Fruit fly (Drosophila melanogaster) whole organism, embryonic: ENCODE measurements around the gene ida.

Source experiments
- Asciz ChIP-seq: fragments of 200-800 bp; sonication (Bioruptor generic); optimal IDR thresholded peaks from 2 replicates; lab custom pipeline; 2017; ENCODE audit warnings: missing biosample characterization, mild to moderate bottlenecking, missing genetic modification characterization, missing genetic modification reagents
- Atf-2 ChIP-seq: fragments of 200-800 bp; sonication (Bioruptor generic); optimal IDR thresholded peaks from 2 replicates; lab custom pipeline; 2016; ENCODE audit warnings: missing biosample characterization, missing genetic modification characterization
- CG10565 ChIP-seq: fragments of 200-800 bp; sonication (Bioruptor generic); optimal IDR thresholded peaks from 3 replicates; lab custom pipeline; 2016; ENCODE audit warnings: missing biosample characterization, mild to moderate bottlenecking, missing genetic modification characterization
- CG10959 ChIP-seq: fragments of 200-800 bp; sonication (Bioruptor generic); IDR thresholded peaks from 2 replicates; pipeline ENCODE4 v1.3.6; 2022; ENCODE audit warnings: missing biosample characterization, missing genetic modification characterization
- CG11560 ChIP-seq: fragments of 200-800 bp; sonication (Bioruptor generic); IDR thresholded peaks from 3 replicates; pipeline ENCODE4 v1.3.6; 2022; ENCODE audit warnings: missing biosample characterization, missing genetic modification characterization
- CG12236 ChIP-seq: fragments of 200-800 bp; sonication (Bioruptor generic); optimal IDR thresholded peaks from 2 replicates; lab custom pipeline; 2016; ENCODE audit warnings: missing biosample characterization, missing genetic modification characterization
- CG13123 ChIP-seq: fragments of 200-800 bp; sonication (Bioruptor generic); optimal IDR thresholded peaks from 2 replicates; lab custom pipeline; 2016; ENCODE audit warnings: missing biosample characterization, missing genetic modification characterization
- CG14050 ChIP-seq: fragments of 200-800 bp; sonication (Bioruptor generic); IDR thresholded peaks from 3 replicates; pipeline ENCODE4 v1.3.6; 2022; ENCODE audit warnings: missing biosample characterization, missing genetic modification characterization
- CG1529 ChIP-seq: fragments of 200-800 bp; sonication (Bioruptor generic); optimal IDR thresholded peaks from 3 replicates; lab custom pipeline; 2018; ENCODE audit warnings: missing biosample characterization, missing genetic modification characterization
- CG15514 ChIP-seq: fragments of 200-800 bp; sonication (Bioruptor generic); optimal IDR thresholded peaks from 3 replicates; lab custom pipeline; 2017; ENCODE audit warnings: missing biosample characterization, missing genetic modification characterization, mild to moderate bottlenecking, moderate library complexity, missing genetic modification reagents
- CG16813 ChIP-seq: fragments of 200-800 bp; sonication (Bioruptor generic); IDR thresholded peaks from 3 replicates; pipeline ENCODE4 v1.3.6; 2022; ENCODE audit warnings: missing biosample characterization, missing genetic modification characterization; ENCODE audit not compliant: partially characterized antibody
- CG2120 ChIP-seq: fragments of 200-800 bp; sonication (Bioruptor generic); optimal IDR thresholded peaks from 3 replicates; lab custom pipeline; 2016; ENCODE audit warnings: missing biosample characterization, missing genetic modification characterization
- CG2889 ChIP-seq: fragments of 200-800 bp; sonication (Bioruptor generic); IDR thresholded peaks from 3 replicates; pipeline ENCODE4 v1.3.6; 2022; ENCODE audit warnings: missing biosample characterization, missing genetic modification characterization
- CG32772 ChIP-seq: fragments of 200-800 bp; sonication (Bioruptor generic); IDR thresholded peaks from 2 replicates; pipeline ENCODE4 v1.3.6; 2022; ENCODE audit warnings: missing biosample characterization, missing genetic modification characterization
- CG34376 ChIP-seq: fragments of 200-800 bp; sonication (Bioruptor generic); optimal IDR thresholded peaks from 2 replicates; lab custom pipeline; 2018; ENCODE audit warnings: missing biosample characterization, mild to moderate bottlenecking, missing genetic modification characterization
- CG6272 ChIP-seq: fragments of 200-800 bp; sonication (Bioruptor generic); IDR thresholded peaks from 2 replicates; pipeline ENCODE4 v1.3.6; 2022; ENCODE audit warnings: missing biosample characterization, missing genetic modification characterization
- CG6813 ChIP-seq: fragments of 200-800 bp; sonication (Bioruptor generic); optimal IDR thresholded peaks from 2 replicates; lab custom pipeline; 2017; ENCODE audit warnings: missing biosample characterization, missing genetic modification characterization, mild to moderate bottlenecking, moderate library complexity, missing genetic modification reagents
- CG7745 ChIP-seq: fragments of 200-800 bp; sonication (Bioruptor generic); optimal IDR thresholded peaks from 2 replicates; lab custom pipeline; 2018; ENCODE audit warnings: missing biosample characterization, mild to moderate bottlenecking, missing genetic modification characterization, moderate library complexity
- CG7839 ChIP-seq: fragments of 200-800 bp; sonication (Bioruptor generic); optimal IDR thresholded peaks from 3 replicates; lab custom pipeline; 2018; ENCODE audit warnings: missing biosample characterization, mild to moderate bottlenecking, missing genetic modification characterization, moderate library complexity
- CG8924 ChIP-seq: fragments of 200-800 bp; optimal IDR thresholded peaks from 3 replicates; lab custom pipeline; 2019; ENCODE audit warnings: missing biosample characterization, mild to moderate bottlenecking, missing genetic modification characterization, moderate library complexity
- CG9797 ChIP-seq: fragments of 200-800 bp; sonication (Bioruptor generic); optimal IDR thresholded peaks from 3 replicates; lab custom pipeline; 2018; ENCODE audit warnings: missing biosample characterization, mild to moderate bottlenecking, missing genetic modification characterization
- CrebB ChIP-seq: fragments of 200-800 bp; sonication (Bioruptor generic); optimal IDR thresholded peaks from 3 replicates; lab custom pipeline; 2018; ENCODE audit warnings: missing biosample characterization, mild to moderate bottlenecking, missing genetic modification characterization
- Elba2 ChIP-seq: fragments of 200-800 bp; sonication (Bioruptor generic); optimal IDR thresholded peaks from 3 replicates; lab custom pipeline; 2016; ENCODE audit warnings: missing biosample characterization, missing genetic modification characterization
- Gsc ChIP-seq: fragments of 200-800 bp; sonication (Bioruptor generic); IDR thresholded peaks from 2 replicates; pipeline ENCODE4 v1.3.6; 2022; ENCODE audit warnings: missing biosample characterization, missing genetic modification characterization
- Mad ChIP-seq: fragments of 200-800 bp; sonication (Bioruptor generic); optimal IDR thresholded peaks from 2 replicates; lab custom pipeline; 2016; ENCODE audit warnings: missing biosample characterization, missing genetic modification characterization
- Pdp1 ChIP-seq, 2 experiments: fragments of 200-800 bp; sonication (Bioruptor generic); optimal IDR thresholded peaks; 3 replicates each; lab custom pipeline; 2016; ENCODE audit warnings: missing biosample characterization in 2 of 2, missing genetic modification characterization in 2 of 2, mild to moderate bottlenecking in 1 of 2, moderate library complexity in 1 of 2
- Sin3A ChIP-seq: fragments of >200 bp; optimal IDR thresholded peaks from 2 replicates; lab custom pipeline; 2018
- Spps ChIP-seq: fragments of 200-800 bp; sonication (Bioruptor generic); optimal IDR thresholded peaks from 2 replicates; lab custom pipeline; 2018; ENCODE audit warnings: missing biosample characterization, mild to moderate bottlenecking, missing genetic modification characterization
- Stat92E ChIP-seq, 3 experiments: fragments of >200 bp in 2 of 3; fragments of 200-800 bp in 1 of 3; sonication (Bioruptor generic) in 1 of 3; optimal IDR thresholded peaks; 2 replicates each; lab custom pipeline; 2017 to 2019; ENCODE audit warnings: missing biosample characterization in 3 of 3, missing genetic modification characterization in 3 of 3, mild to moderate bottlenecking in 1 of 3, moderate library complexity in 1 of 3
- Vsx1 ChIP-seq: fragments of 200-800 bp; sonication (Bioruptor generic); optimal IDR thresholded peaks from 2 replicates; lab custom pipeline; 2017; ENCODE audit warnings: missing biosample characterization, mild to moderate bottlenecking, missing genetic modification characterization, missing genetic modification reagents
- ac ChIP-seq: fragments of 200-800 bp; sonication (Bioruptor generic); optimal IDR thresholded peaks from 3 replicates; lab custom pipeline; 2017; ENCODE audit warnings: missing biosample characterization, mild to moderate bottlenecking, missing genetic modification characterization
- cad ChIP-seq: fragments of >200 bp; optimal IDR thresholded peaks from 2 replicates; lab custom pipeline; 2017; ENCODE audit warnings: missing biosample characterization, missing genetic modification characterization
- chinmo ChIP-seq: fragments of 200-800 bp; sonication (Bioruptor generic); IDR thresholded peaks from 4 replicates; pipeline ENCODE4 v1.3.6; 2022; ENCODE audit warnings: missing biosample characterization, missing genetic modification characterization; ENCODE audit not compliant: partially characterized antibody
- ftz-f1 ChIP-seq: fragments of 200-800 bp; sonication (Bioruptor generic); optimal IDR thresholded peaks from 2 replicates; lab custom pipeline; 2016; ENCODE audit warnings: missing biosample characterization, missing genetic modification characterization
- grn ChIP-seq: fragments of 200-800 bp; sonication (Bioruptor generic); optimal IDR thresholded peaks from 3 replicates; lab custom pipeline; 2017; ENCODE audit warnings: missing biosample characterization, missing genetic modification characterization
- ham ChIP-seq: fragments of 200-800 bp; sonication (Bioruptor generic); IDR thresholded peaks from 2 replicates; pipeline ENCODE4 v1.3.6; 2022; ENCODE audit warnings: missing biosample characterization, missing genetic modification characterization
- her ChIP-seq: fragments of 200-800 bp; sonication (Bioruptor generic); optimal IDR thresholded peaks from 2 replicates; lab custom pipeline; 2016; ENCODE audit warnings: missing biosample characterization, missing genetic modification characterization
- jumu ChIP-seq: fragments of 200-800 bp; sonication (Bioruptor generic); optimal IDR thresholded peaks from 3 replicates; lab custom pipeline; 2016; ENCODE audit warnings: missing biosample characterization, missing genetic modification characterization
- lov ChIP-seq, 2 experiments: fragments of 200-800 bp in 1 of 2; fragments of >200 bp in 1 of 2; sonication (Bioruptor generic) in 1 of 2; IDR thresholded peaks in 1 of 2; optimal IDR thresholded peaks in 1 of 2; 2 replicates in 1 of 2; 3 replicates in 1 of 2; pipeline versions ENCODE4 v1.3.6 to Lab custom; 2017 to 2022; ENCODE audit warnings: missing biosample characterization in 1 of 2, missing genetic modification characterization in 1 of 2
- nom ChIP-seq: fragments of 200-800 bp; sonication (Bioruptor generic); optimal IDR thresholded peaks from 2 replicates; lab custom pipeline; 2017; ENCODE audit warnings: missing biosample characterization, missing genetic modification characterization, mild to moderate bottlenecking, moderate library complexity, missing genetic modification reagents
- onecut ChIP-seq: fragments of 200-800 bp; sonication (Bioruptor generic); IDR thresholded peaks from 2 replicates; pipeline ENCODE4 v1.3.6; 2022; ENCODE audit warnings: missing biosample characterization, missing genetic modification characterization
- peb ChIP-seq: fragments of 200-800 bp; sonication (Bioruptor generic); IDR thresholded peaks from 2 replicates; pipeline ENCODE4 v1.3.6; 2022; ENCODE audit warnings: missing biosample characterization, missing genetic modification characterization
- pnt ChIP-seq: fragments of 200-800 bp; sonication (Bioruptor generic); optimal IDR thresholded peaks from 3 replicates; lab custom pipeline; 2016; ENCODE audit warnings: missing biosample characterization, missing genetic modification characterization
- sc ChIP-seq, 3 experiments: fragments of >200 bp in 2 of 3; fragments of 200-800 bp in 1 of 3; sonication (Bioruptor generic) in 1 of 3; optimal IDR thresholded peaks; 2 replicates in 2 of 3; 3 replicates in 1 of 3; lab custom pipeline; 2017; ENCODE audit warnings: mild to moderate bottlenecking in 1 of 3, missing biosample characterization in 1 of 3, missing genetic modification characterization in 1 of 3, missing genetic modification reagents in 1 of 3
- scrt ChIP-seq: fragments of 200-800 bp; sonication (Bioruptor generic); optimal IDR thresholded peaks from 2 replicates; lab custom pipeline; 2018; ENCODE audit warnings: missing biosample characterization, mild to moderate bottlenecking, missing genetic modification characterization, moderate library complexity
- shn ChIP-seq: fragments of 200-800 bp; sonication (Bioruptor generic); optimal IDR thresholded peaks from 3 replicates; lab custom pipeline; 2016; ENCODE audit warnings: missing biosample characterization, missing genetic modification characterization
- stwl ChIP-seq: fragments of 200-800 bp; sonication (Bioruptor generic); optimal IDR thresholded peaks from 3 replicates; lab custom pipeline; 2018; ENCODE audit warnings: missing biosample characterization, mild to moderate bottlenecking, missing genetic modification characterization, moderate library complexity
- tgo ChIP-seq: fragments of 200-800 bp; sonication (Bioruptor generic); IDR thresholded peaks from 3 replicates; pipeline ENCODE4 v1.3.6; 2022; ENCODE audit warnings: missing biosample characterization, missing genetic modification characterization
- twi ChIP-seq: fragments of 200-800 bp; optimal IDR thresholded peaks from 2 replicates; lab custom pipeline; 2019; ENCODE audit warnings: missing biosample characterization, mild to moderate bottlenecking, missing genetic modification characterization, moderate library complexity
- unpg ChIP-seq: fragments of 200-800 bp; sonication (Bioruptor generic); optimal IDR thresholded peaks from 3 replicates; lab custom pipeline; 2018; ENCODE audit warnings: missing biosample characterization, mild to moderate bottlenecking, missing genetic modification characterization, moderate library complexity

Gene ida

DNA sequence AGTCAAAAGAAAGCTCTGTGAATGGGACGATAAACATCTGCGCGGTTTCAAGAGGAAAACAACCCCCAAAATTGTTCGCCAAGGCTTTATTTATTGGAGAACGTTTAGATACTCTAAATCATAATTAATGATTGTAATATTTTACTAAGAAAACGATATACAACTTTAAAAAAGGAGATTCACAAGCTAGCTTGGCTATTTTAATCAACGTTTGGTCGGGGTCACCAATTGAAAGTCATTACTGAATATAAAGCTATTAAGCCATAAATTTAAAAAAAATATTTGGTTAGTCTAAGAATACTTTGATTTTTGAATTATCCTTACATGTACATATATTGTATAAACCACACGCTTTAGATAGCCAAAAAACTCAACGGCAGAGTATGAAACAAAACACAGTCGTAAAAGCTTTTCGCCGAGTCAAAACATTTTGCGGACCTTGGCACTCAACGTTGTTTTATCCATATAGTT is 13.0 kb upstream of the ida start, which contains the start of gene Fie (continued):
- TF ChIP-seq sc (optimal IDR thresholded peaks at IDR 0.05; lab: Kevin White, UChicago) (no peak), sc (GFP tag; optimal IDR thresholded peaks at IDR 0.05; lab: Kevin White, UChicago) (peak; percentile 16), Stat92E (GFP tag; optimal IDR thresholded peaks at IDR 0.05; lab: Kevin White, UChicago) (no peak), CG1529 (GFP tag; lab: Kevin White, UChicago) (peak; percentile 47), pnt (no peak), shn (GFP tag; lab: Kevin White, UChicago) (no peak), her (GFP tag; lab: Kevin White, UChicago) (no peak), CG6813 (GFP tag; lab: Kevin White, UChicago) (peak; percentile 51), Spps (no peak), stwl (tag; lab: Kevin White, UChicago) (no peak), ac (no peak), CG7745 (tag; lab: Kevin White, UChicago) (no peak), Sin3A (lab: Kevin White, UChicago) (no peak), CG10565 (GFP tag; lab: Kevin White, UChicago) (no peak), ftz-f1 (GFP tag; lab: Kevin White, UChicago) (no peak), Elba2 (GFP tag; lab: Kevin White, UChicago) (no peak), onecut (GFP tag; lab: Robert Waterston, UW) (no peak), unpg (GFP tag; lab: Kevin White, UChicago) (peak; percentile 46), cad (GFP tag; lab: Kevin White, UChicago) (no peak), CG6272 (GFP tag; lab: Robert Waterston, UW) (no peak), CG34376 (GFP tag; lab: Kevin White, UChicago) (peak; percentile 37), lov (optimal IDR thresholded peaks at IDR 0.05; lab: Kevin White, UChicago) (no peak), lov (GFP tag; IDR thresholded peaks at IDR 0.05; lab: Robert Waterston, UW) (no peak), tgo (GFP tag; lab: Robert Waterston, UW) (peak; percentile 40; the same call in 1 of the 3 replicates), Atf-2 (GFP tag; lab: Kevin White, UChicago) (no peak), Asciz (GFP tag; lab: Kevin White, UChicago) (peak; percentile 57), CG11560 (no peak), ham (GFP tag; lab: Robert Waterston, UW) (no peak), CrebB (tag; lab: Kevin White, UChicago) (peak; percentile 28), CG2889 (no peak), twi (no peak), CG12236 (GFP tag; lab: Kevin White, UChicago) (no peak), CG32772 (no peak), CG7839 (peak; percentile 68), Gsc (no peak), CG2120 (GFP tag; lab: Kevin White, UChicago) (peak; percentile 86), Pdp1 (GFP tag; optimal IDR thresholded peaks at IDR 0.05; lab: Kevin White, UChicago) (peak; percentile 33 to 38), CG13123 (GFP tag; lab: Kevin White, UChicago) (no peak), nom (GFP tag; lab: Kevin White, UChicago) (no peak), CG9797 (GFP tag; lab: Kevin White, UChicago) (no peak), CG15514 (GFP tag; lab: Kevin White, UChicago) (peak; percentile 53), CG14050 (GFP tag; lab: Robert Waterston, UW) (peak; percentile 22; the same call in 1 of the 3 replicates), CG16813 (GFP tag; lab: Robert Waterston, UW) (no peak), CG10959 (no peak), Vsx1 (GFP tag; lab: Kevin White, UChicago) (peak; percentile 6), jumu (GFP tag; lab: Kevin White, UChicago) (no peak), scrt (peak; percentile 74), chinmo (GFP tag; lab: Robert Waterston, UW) (no peak), peb (GFP tag; lab: Robert Waterston, UW) (peak; percentile 8; the same call in 1 of the 2 replicates), grn (GFP tag; lab: Kevin White, UChicago) (peak; percentile 31), CG8924 (tag; lab: Kevin White, UChicago) (peak; percentile 84), Mad (GFP tag; lab: Kevin White, UChicago) (peak; percentile 17)
